Worm (Caenorhabditis elegans) whole organism, L3 larva: ENCODE data around the gene nlp-3.

Experiments used
- R02D3.7 ChIP-seq: fragments of 150-350 bp; optimal IDR thresholded peaks from 2 replicates; lab custom pipeline; 2014; ENCODE audit warnings: missing biosample characterization, missing genetic modification characterization
- fkh-10 ChIP-seq: sonication (generic microtip); optimal IDR thresholded peaks from 2 replicates; lab custom pipeline; 2017; ENCODE audit warnings: missing biosample characterization, missing genetic modification reagents, missing genetic modification characterization
- lin-39 ChIP-seq: fragments of 150-350 bp; optimal IDR thresholded peaks from 2 replicates; lab custom pipeline; 2018; ENCODE audit warnings: missing biosample characterization, missing genetic modification reagents, missing genetic modification characterization
- nhr-11 ChIP-seq: fragments of 150-350 bp; optimal IDR thresholded peaks from 2 replicates; lab custom pipeline; 2014; ENCODE audit warnings: missing biosample characterization, missing genetic modification characterization
- pqm-1 ChIP-seq: fragments of 150-350 bp; optimal IDR thresholded peaks from 2 replicates; lab custom pipeline; 2017; ENCODE audit warnings: missing biosample characterization, missing genetic modification characterization, inconsistent platforms
- ztf-11 ChIP-seq: fragments of 150-350 bp; optimal IDR thresholded peaks from 2 replicates; lab custom pipeline; 2014; ENCODE audit warnings: missing biosample characterization, missing genetic modification characterization

- TF ChIP-seq ztf-11 (no peak), R02D3.7 (no peak), fkh-10 (GFP tag; lab: Kevin White, UChicago) (no peak), lin-39 (tag; lab: Kevin White, UChicago) (no peak), pqm-1 (tag; lab: Kevin White, UChicago) (no peak), nhr-11 (no peak)
These were observed 43.1 kb upstream of the nlp-3 start, which contains the start of gene asp-4 for ce11 chrX:13221357-13221756.
